Worm (Caenorhabditis elegans) whole organism, young adult: ENCODE results near the gene Y7A5A.1.

Source experiments
- F57A8.1 ChIP-seq: fragments of 200-800 bp; sonication (Bioruptor generic); optimal IDR thresholded peaks from 2 replicates; lab custom pipeline; 2018; ENCODE audit warnings: mild to moderate bottlenecking, missing genetic modification characterization, moderate library complexity, missing compliant biosample characterization
- cebp-1 ChIP-seq, 2 experiments: fragments of 200-800 bp in 1 of 2; sonication (Bioruptor generic) in 1 of 2; sonication (generic microtip) in 1 of 2; IDR thresholded peaks in 1 of 2; optimal IDR thresholded peaks in 1 of 2; 2 replicates each; pipeline versions ENCODE4 v1.3.6 to Lab custom; 2017 to 2022; ENCODE audit warnings: missing compliant biosample characterization in 2 of 2, missing genetic modification characterization in 2 of 2, mild to moderate bottlenecking in 1 of 2, missing genetic modification reagents in 1 of 2, moderate library complexity in 1 of 2
- him-1 ChIP-seq: sonication (generic microtip); optimal IDR thresholded peaks from 2 replicates; lab custom pipeline; 2016; ENCODE audit warnings: missing genotype, missing genetic modification reagents, missing genetic modification characterization, missing compliant biosample characterization
- lir-1 ChIP-seq: fragments of 200-800 bp; sonication (Bioruptor generic); conservative IDR thresholded peaks from 2 replicates; pipeline ENCODE4 v1.3.6; 2022; ENCODE audit warnings: missing genetic modification reagents, missing genetic modification characterization, missing compliant biosample characterization
- pbrm-1 ChIP-seq: fragments of 200-800 bp; sonication (Bioruptor generic); IDR thresholded peaks from 2 replicates; pipeline ENCODE4 v1.3.6; 2022; ENCODE audit warnings: missing genetic modification reagents, missing genetic modification characterization, missing compliant biosample characterization

- TF ChIP-seq lir-1 (GFP tag; lab: Robert Waterston, UW) (no peak), cebp-1 (GFP tag; IDR thresholded peaks at IDR 0.05; lab: Robert Waterston, UW) (no peak), cebp-1 (tag; optimal IDR thresholded peaks at IDR 0.05; lab: Kevin White, UChicago) (no peak), F57A8.1 (GFP tag; lab: Kevin White, UChicago) (no peak), pbrm-1 (GFP tag; lab: Robert Waterston, UW) (no peak), him-1 (tag; lab: Kevin White, UChicago) (no peak)
These were observed 40.0 kb upstream of the Y7A5A.1 start for ce11 chrX:15811341-15811740.
